Fruit fly (Drosophila melanogaster) S2 (cell line): ENCODE measurements around the gene CG3288.

Source experiments
- CG8478 ChIP-seq: fragments of >200 bp; optimal IDR thresholded peaks from 2 replicates; lab custom pipeline; 2018
- CTCF ChIP-seq, 2 experiments: fragments of >200 bp; optimal IDR thresholded peaks; 2 replicates each; lab custom pipeline; 2018

The CG3288 gene

DNA sequence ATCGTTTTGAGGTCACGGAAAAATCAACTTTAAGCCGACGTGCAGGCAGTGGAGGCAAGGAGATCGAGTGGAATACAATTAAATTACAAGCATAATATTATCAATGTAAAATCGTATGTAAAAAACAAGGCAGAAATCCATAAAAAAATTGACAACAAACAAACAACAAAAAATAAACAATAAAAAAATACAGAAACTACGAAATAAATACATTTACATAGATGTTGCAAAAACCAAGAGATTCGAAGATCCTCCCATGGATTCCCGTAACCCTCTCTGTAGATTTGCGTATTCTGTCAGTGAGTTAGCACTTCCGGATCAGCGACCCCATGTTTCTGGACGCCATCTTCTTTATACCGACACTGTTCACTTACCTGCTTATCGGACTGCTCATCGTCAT is at the start of gene CG3288:
CG3288 (plus strand) TSS at position 301 of the 400 bp plus-strand sequence.
- TF ChIP-seq CG8478 (no peak), CTCF (optimal IDR thresholded peaks at IDR 0.05; lab: Kevin White, UChicago) (no peak)

- TF ChIP-seq CTCF (optimal IDR thresholded peaks at IDR 0.05; lab: Kevin White, UChicago) = no peak
Measured at dm6 chr3L:20787835-20788380, 48.1 kb upstream of the CG3288 start, which contains the start of gene CG11396. Gene CG11396 (minus strand): TSS chr3L:20788137.

dm6 chr3L:20789299-20789698 is 46.7 kb upstream of the CG3288 start:
- TF ChIP-seq CTCF (optimal IDR thresholded peaks at IDR 0.05; lab: Kevin White, UChicago) (no peak), CG8478 (no peak)

dm6 chr3L:20792693-20793092 is 43.3 kb upstream of the CG3288 start, which contains the start of gene Six4:
Gene Six4 (minus strand): TSS chr3L:20792777.
- TF ChIP-seq CTCF (optimal IDR thresholded peaks at IDR 0.05; lab: Kevin White, UChicago) (no peak), CG8478 (no peak)

DNA sequence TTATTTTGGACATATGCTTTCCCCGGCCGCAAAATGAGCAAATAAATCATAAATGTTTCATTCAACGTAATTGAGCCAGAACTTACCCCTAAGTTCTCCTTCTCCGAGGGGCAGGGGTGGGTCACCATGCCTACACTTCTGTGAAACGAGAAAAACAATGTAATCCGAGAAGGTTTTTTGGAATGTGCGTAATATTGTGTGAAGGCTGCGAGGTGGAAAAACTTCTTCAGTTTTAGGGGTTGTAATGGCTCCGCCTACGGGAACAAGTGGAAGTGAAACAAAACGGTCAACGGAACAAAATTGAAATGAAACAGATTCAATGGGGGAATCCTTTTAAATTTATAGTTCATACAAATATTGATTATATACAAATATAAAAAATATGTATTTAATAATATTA is 39.2 kb upstream of the CG3288 start:
- TF ChIP-seq CG8478 (no peak), CTCF (optimal IDR thresholded peaks at IDR 0.05; lab: Kevin White, UChicago) (no peak)

DNA sequence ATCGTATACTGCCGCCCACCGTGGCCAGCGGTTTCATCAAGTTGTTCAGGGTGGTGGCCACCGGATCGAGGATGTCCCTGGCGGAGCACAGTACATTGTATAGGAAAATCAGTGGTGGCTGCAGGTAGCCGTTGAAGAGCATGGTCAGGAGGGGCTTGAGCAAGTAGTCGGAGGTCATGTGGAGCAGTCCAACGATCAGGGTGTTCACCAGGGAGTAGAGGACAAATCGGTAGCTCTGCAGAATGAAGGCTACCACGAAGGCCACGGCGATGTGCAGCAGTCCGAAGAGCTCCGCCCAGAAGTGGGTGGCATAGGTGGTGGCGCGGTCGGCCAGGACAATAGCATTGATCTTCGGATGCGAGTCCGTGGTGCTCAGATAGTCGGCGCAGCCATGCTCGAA is 38.6 kb upstream of the CG3288 start:
- TF ChIP-seq CG8478 (no peak), CTCF (optimal IDR thresholded peaks at IDR 0.05; lab: Kevin White, UChicago) (no peak)

DNA sequence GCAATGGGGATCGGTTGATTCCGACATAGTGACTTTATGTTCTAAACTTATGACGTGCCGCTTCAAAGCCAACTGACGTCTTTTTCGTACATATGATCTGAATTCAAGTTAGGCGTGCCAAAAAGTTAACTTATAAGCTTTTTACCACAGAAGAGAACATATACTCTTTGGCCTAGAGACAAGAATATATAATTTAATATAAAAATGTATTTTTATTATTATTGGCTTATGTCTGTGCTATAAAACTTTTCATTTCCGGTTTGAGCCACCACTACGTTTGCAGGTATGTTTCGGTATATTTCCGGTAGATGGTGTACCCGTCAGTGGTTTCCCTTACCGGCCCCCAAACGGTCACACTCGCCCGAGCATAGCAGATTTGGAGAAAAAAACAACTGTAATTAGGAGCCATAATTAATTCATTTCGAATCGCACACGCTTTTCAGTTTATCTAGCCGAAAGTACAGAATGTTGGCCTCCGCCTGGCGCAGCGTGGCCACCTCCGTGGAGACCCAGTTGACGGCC is 37.6 kb upstream of the CG3288 start, which contains the start of the genes CG3698 and tzn:
CG3698 (minus strand) TSS at position 51 of the 522 bp plus-strand sequence.
tzn (plus strand) TSS at position 321 of the 522 bp plus-strand sequence.
- TF ChIP-seq CTCF (optimal IDR thresholded peaks at IDR 0.05; lab: Kevin White, UChicago) (peak; percentile 86 to 91), CG8478 (no peak)

DNA sequence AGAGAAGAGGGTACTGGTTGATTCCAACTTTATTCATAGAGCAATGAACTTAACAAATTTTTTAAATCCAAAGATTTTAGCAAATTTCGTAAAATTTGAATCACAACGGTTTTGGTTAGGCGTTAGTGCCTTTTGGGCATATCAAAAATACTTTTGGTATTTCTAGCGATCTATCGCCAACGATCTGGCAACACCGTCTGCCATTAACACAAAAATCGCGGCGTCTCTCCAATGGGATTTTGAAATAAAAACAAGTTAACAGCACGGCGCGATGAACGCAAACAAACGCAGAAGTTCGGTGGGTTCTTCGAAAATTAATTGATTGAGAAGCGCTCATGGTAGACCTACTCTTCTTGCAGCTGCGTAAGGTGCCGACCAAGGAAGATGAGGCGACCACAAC is 35.8 kb upstream of the CG3288 start, which contains the start of gene Spc105R:
Spc105R (plus strand) TSS at position 203 of the 400 bp plus-strand sequence.
- TF ChIP-seq CG8478 (no peak), CTCF (optimal IDR thresholded peaks at IDR 0.05; lab: Kevin White, UChicago) (peak; percentile 3 to 32)

DNA sequence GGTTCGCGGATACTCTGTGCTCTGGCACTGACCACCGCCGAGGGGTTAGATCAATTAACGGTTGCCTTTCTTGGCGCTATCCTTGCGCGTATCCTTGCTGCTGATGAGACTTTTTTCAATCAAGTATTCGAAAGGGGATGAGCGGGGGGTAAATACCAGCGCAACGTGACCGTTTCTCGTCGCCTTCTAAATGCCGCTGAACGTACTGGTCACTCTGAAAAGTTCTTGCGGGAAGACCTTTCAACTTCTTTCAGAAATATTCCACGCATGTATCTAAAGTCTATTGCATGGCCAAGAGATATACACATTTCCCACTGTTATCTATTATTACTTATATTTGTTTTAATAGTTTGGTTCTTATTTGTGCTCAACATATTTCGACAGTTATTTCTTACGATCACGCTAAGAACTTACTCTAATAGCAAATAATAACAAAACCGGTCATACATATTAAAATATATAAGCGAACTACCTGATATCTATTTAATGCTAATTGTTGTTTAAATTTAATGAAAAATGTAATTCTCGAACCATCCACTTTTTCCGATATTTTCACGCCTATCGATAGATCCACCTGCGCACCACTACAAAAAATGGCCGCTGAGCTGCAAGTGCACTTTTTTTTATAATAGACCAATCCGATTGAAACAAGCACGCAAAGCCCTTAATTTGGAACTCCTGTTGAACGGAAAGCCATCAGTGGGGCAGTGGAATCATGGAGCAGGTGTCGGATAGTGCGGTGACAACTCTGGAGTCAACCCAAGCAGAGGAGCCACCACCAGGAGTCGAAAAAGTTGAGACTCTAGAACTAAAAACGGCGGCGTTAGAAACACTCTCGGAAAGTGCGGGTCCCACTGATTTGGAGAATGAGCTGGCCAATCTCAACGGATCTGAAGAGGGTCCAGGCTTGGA is 26.6 kb upstream of the CG3288 start, which contains the start of the genes CG3634 and HIPP1:
CG3634 (minus strand) TSS at position 185 of the 912 bp plus-strand sequence.
HIPP1 (plus strand) TSS at position 582 of the 912 bp plus-strand sequence.
- no peak for TF ChIP-seq CTCF (optimal IDR thresholded peaks at IDR 0.05; lab: Kevin White, UChicago)

DNA sequence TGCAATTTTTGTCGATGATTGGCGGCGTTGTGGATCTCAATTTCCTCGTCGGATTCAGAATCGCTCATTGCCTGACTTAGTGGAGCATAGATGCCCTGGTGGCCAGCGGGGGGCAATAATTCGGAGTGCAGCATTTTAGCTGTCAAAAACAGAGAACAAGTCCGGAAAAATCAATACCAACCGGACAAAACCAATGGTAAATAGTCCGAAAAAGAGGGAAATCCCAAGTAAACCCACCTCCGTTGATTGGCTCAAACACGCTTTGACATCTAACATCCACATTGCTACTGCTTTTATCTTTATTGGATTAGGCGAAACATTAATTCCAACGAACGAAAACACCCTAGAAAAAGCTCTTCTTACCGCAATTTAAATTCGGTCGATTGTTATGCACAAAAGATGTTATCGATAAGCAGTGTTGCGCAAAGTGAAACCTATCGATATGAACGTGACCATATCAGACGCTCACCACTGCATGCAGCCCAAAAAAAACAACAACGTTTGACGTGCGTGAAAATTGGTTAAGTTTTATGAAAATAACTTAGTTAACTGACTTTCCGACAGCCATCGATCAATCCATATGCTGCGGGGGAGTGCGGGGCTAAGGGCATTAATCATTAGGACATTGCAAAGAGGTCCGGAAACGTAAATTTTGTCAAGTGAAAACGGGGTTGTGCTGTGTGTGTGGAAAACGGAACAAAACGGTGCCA is 20.2 kb upstream of the CG3288 start, which contains the start of the genes CG3618 and Pka-R1:
CG3618 (minus strand) TSS at position 410 of the 710 bp plus-strand sequence.
Pka-R1 (plus strand) TSS at position 453 of the 710 bp plus-strand sequence.
- TF ChIP-seq CTCF (optimal IDR thresholded peaks at IDR 0.05; lab: Kevin White, UChicago) = no peak
- TF ChIP-seq CG8478 = no peak

DNA sequence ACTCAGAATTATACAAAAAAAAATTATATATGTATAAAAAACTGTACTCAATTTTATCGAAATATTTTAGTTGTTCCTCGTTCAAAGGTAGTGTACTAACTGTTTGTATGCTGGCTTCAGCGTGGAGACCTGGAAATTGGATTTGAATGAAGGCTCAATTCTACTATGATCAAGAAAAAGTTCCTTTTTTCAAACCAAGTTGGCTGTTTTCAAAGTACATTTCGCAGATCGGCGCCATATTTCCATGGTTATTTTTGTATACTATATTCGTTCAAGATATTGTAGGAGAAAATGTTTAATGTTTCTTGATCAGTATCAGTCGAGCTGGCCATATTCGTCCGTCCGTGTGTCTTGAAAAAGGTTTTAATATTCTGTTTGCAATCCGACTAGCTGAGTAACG is 18.1 kb upstream of the CG3288 start, which contains the start of gene Mst77F:
Mst77F (minus strand) TSS at position 101 of the 400 bp plus-strand sequence.
- TF ChIP-seq CG8478 = no peak
- no peak for TF ChIP-seq CTCF (optimal IDR thresholded peaks at IDR 0.05; lab: Kevin White, UChicago)

DNA sequence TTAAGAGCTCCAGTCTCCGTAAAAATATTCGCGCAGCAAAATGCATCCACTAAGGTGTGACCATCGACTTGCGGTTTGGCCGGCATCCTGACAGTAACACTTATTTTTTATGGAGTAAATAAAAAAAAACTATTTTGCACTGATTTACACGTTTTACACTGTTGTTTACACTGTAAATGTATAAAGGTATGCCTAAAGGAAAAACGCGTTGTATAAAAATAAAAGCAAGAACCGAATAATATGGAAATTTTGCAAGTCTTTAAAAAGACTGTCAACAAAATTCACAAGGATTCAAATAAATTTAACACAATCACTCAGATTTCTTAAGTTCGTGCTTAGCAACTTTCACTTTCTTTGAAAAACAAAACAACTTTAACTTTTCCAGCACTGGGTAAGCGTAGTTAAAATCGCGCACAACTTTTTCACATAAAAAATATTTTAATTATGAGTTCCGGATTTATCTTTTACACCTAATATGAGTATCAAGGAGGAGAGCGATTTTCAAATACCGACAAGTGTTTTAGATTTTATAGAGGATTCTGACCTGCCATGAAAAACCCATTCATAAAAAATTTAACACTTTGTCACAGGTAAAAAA is 12.7 kb upstream of the CG3288 start:
- TF ChIP-seq CTCF (optimal IDR thresholded peaks at IDR 0.05; lab: Kevin White, UChicago) = no peak
- TF ChIP-seq CG8478 = no peak

dm6 chr3L:20826950-20827910 is 8.8 kb upstream of the CG3288 start:
- TF ChIP-seq CG8478 = no peak
- TF ChIP-seq CTCF (optimal IDR thresholded peaks at IDR 0.05; lab: Kevin White, UChicago) = no peak
